Fruit fly (Drosophila melanogaster) whole organism, adult: ENCODE results near the gene Dnali1.

Source experiments
- CG12768 ChIP-seq: fragments of 200-800 bp; sonication (Bioruptor generic); optimal IDR thresholded peaks from 2 replicates; lab custom pipeline; 2017; ENCODE audit warnings: missing biosample characterization, missing genetic modification characterization, mild to moderate bottlenecking, moderate library complexity, missing genetic modification reagents
- CG14711 ChIP-seq: fragments of 200-800 bp; sonication (Bioruptor generic); optimal IDR thresholded peaks from 2 replicates; lab custom pipeline; 2018; ENCODE audit warnings: missing biosample characterization, mild to moderate bottlenecking, missing genetic modification characterization, moderate library complexity
- CG33017 ChIP-seq: fragments of 200-800 bp; sonication (Bioruptor generic); optimal IDR thresholded peaks from 2 replicates; lab custom pipeline; 2018; ENCODE audit warnings: missing biosample characterization, mild to moderate bottlenecking, missing genetic modification characterization, moderate library complexity
- CG7045 ChIP-seq: fragments of 200-800 bp; sonication (Bioruptor generic); optimal IDR thresholded peaks from 2 replicates; lab custom pipeline; 2017; ENCODE audit warnings: missing biosample characterization, mild to moderate bottlenecking, missing genetic modification characterization
- CG7101 ChIP-seq: fragments of 200-800 bp; sonication (Bioruptor generic); optimal IDR thresholded peaks from 2 replicates; lab custom pipeline; 2018; ENCODE audit warnings: missing biosample characterization, mild to moderate bottlenecking, missing genetic modification characterization, moderate library complexity
- Clk ChIP-seq: fragments of 200-800 bp; sonication (Bioruptor generic); optimal IDR thresholded peaks from 2 replicates; lab custom pipeline; 2017; ENCODE audit warnings: missing biosample characterization, missing genetic modification characterization
- Hr96 ChIP-seq: fragments of 200-800 bp; sonication (Bioruptor generic); optimal IDR thresholded peaks from 2 replicates; lab custom pipeline; 2016; ENCODE audit warnings: missing biosample characterization, missing genetic modification characterization
- bab1 ChIP-seq: fragments of 200-800 bp; sonication (Bioruptor generic); optimal IDR thresholded peaks from 3 replicates; lab custom pipeline; 2019; ENCODE audit warnings: missing biosample characterization, mild to moderate bottlenecking, missing genetic modification characterization, moderate library complexity
- cic ChIP-seq: fragments of 200-800 bp; sonication (Bioruptor generic); optimal IDR thresholded peaks from 2 replicates; lab custom pipeline; 2017; ENCODE audit warnings: missing biosample characterization, mild to moderate bottlenecking, missing genetic modification characterization, moderate library complexity
- cnc ChIP-seq, 2 experiments: fragments of >200 bp; optimal IDR thresholded peaks; 2 replicates each; lab custom pipeline; 2017
- kay ChIP-seq: fragments of 200-800 bp; sonication (Bioruptor generic); peaks from one replicate; lab custom pipeline; 2016; ENCODE audit warnings: missing biosample characterization, missing genetic modification characterization, borderline replicate concordance
- tj ChIP-seq: fragments of 200-800 bp; sonication (Bioruptor generic); optimal IDR thresholded peaks from 3 replicates; lab custom pipeline; 2017; ENCODE audit warnings: missing biosample characterization, mild to moderate bottlenecking, missing genetic modification characterization, moderate library complexity

DNA sequence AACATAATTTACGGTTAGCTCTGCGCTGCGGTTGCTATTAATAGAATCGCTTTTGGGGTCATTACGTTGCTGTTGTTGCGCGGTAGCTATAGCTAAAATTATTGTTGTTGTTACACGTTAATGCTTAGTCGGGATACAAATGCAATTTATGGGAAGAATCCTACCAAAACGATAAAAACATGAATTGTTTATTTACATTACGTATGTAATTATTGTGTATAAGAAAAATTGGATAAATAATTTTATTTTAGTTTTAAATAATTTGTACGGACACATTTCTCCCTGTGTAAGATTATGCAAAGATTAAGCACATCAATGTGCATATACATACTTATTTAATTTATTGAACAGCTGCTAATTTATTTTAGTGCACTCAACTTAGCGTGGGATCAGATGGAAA is 41.2 kb downstream of the Dnali1 start:
- TF ChIP-seq CG7101 (tag; lab: Kevin White, UChicago) (no peak), Hr96 (no peak), cnc (optimal IDR thresholded peaks at IDR 0.05; lab: Kevin White, UChicago) (no peak), tj (GFP tag; lab: Kevin White, UChicago) (no peak), CG7045 (no peak), cic (no peak), CG14711 (tag; lab: Kevin White, UChicago) (no peak), CG12768 (no peak), kay (GFP tag; lab: Kevin White, UChicago) (no peak), Clk (GFP tag; lab: Kevin White, UChicago) (no peak), bab1 (no peak), CG33017 (tag; lab: Kevin White, UChicago) (no peak)
